Fruit fly (Drosophila melanogaster) whole organism, embryonic: ENCODE results near the gene CG11379.

Source experiments
- Abd-B ChIP-seq: fragments of 200-800 bp; sonication (Bioruptor generic); optimal IDR thresholded peaks from 2 replicates; lab custom pipeline; 2018; ENCODE audit warnings: missing biosample characterization, mild to moderate bottlenecking, missing genetic modification characterization, moderate library complexity
- Atf-2 ChIP-seq: fragments of 200-800 bp; sonication (Bioruptor generic); optimal IDR thresholded peaks from 2 replicates; lab custom pipeline; 2016; ENCODE audit warnings: missing biosample characterization, missing genetic modification characterization
- Atf3 ChIP-seq: fragments of 200-800 bp; sonication (Bioruptor generic); optimal IDR thresholded peaks from 3 replicates; lab custom pipeline; 2016; ENCODE audit warnings: missing biosample characterization, missing genetic modification characterization
- BtbVII ChIP-seq: fragments of 200-800 bp; sonication (Bioruptor generic); optimal IDR thresholded peaks from 3 replicates; lab custom pipeline; 2017; ENCODE audit warnings: missing biosample characterization, mild to moderate bottlenecking, missing genetic modification characterization
- CG10959 ChIP-seq: fragments of 200-800 bp; sonication (Bioruptor generic); IDR thresholded peaks from 2 replicates; pipeline ENCODE4 v1.3.6; 2022; ENCODE audit warnings: missing biosample characterization, missing genetic modification characterization
- CG11456 ChIP-seq: fragments of 200-800 bp; sonication (Bioruptor generic); IDR thresholded peaks from 3 replicates; pipeline ENCODE4 v1.3.6; 2022; ENCODE audit warnings: missing biosample characterization, missing genetic modification characterization
- CG12219 ChIP-seq: fragments of 200-800 bp; sonication (Bioruptor generic); optimal IDR thresholded peaks from 3 replicates; lab custom pipeline; 2018; ENCODE audit warnings: missing biosample characterization, mild to moderate bottlenecking, missing genetic modification characterization
- CG13296 ChIP-seq: fragments of 200-800 bp; sonication (Bioruptor generic); optimal IDR thresholded peaks from 3 replicates; lab custom pipeline; 2018; ENCODE audit warnings: missing biosample characterization, mild to moderate bottlenecking, missing genetic modification characterization
- CG15011 ChIP-seq: fragments of 200-800 bp; sonication (Bioruptor generic); optimal IDR thresholded peaks from 3 replicates; lab custom pipeline; 2018; ENCODE audit warnings: missing biosample characterization, mild to moderate bottlenecking, missing genetic modification characterization
- CG15073 ChIP-seq: fragments of 200-800 bp; sonication (Bioruptor generic); optimal IDR thresholded peaks from 2 replicates; lab custom pipeline; 2016; ENCODE audit warnings: missing biosample characterization, missing genetic modification characterization
- CG15479 ChIP-seq: fragments of 200-800 bp; sonication (Bioruptor generic); optimal IDR thresholded peaks from 3 replicates; lab custom pipeline; 2019; ENCODE audit warnings: missing biosample characterization, mild to moderate bottlenecking, missing genetic modification characterization, moderate library complexity
- CG16779 ChIP-seq: fragments of 200-800 bp; sonication (Bioruptor generic); IDR thresholded peaks from 2 replicates; pipeline ENCODE4 v1.3.6; 2022; ENCODE audit warnings: missing biosample characterization, missing genetic modification characterization
- CG16815 ChIP-seq: fragments of 200-800 bp; sonication (Bioruptor generic); optimal IDR thresholded peaks from 3 replicates; lab custom pipeline; 2017; ENCODE audit warnings: missing biosample characterization, mild to moderate bottlenecking, missing genetic modification characterization
- CG17568 ChIP-seq: fragments of 200-800 bp; sonication (Bioruptor generic); optimal IDR thresholded peaks from 2 replicates; lab custom pipeline; 2018; ENCODE audit warnings: missing biosample characterization, mild to moderate bottlenecking, missing genetic modification characterization, moderate library complexity
- CG2129 ChIP-seq: fragments of 200-800 bp; sonication (Bioruptor generic); IDR thresholded peaks from 2 replicates; pipeline ENCODE4 v1.3.6; 2022; ENCODE audit warnings: missing biosample characterization, missing genetic modification characterization; ENCODE audit not compliant: partially characterized antibody
- CG2712 ChIP-seq: fragments of 200-800 bp; optimal IDR thresholded peaks from 3 replicates; lab custom pipeline; 2019; ENCODE audit warnings: missing biosample characterization, mild to moderate bottlenecking, missing genetic modification characterization, moderate library complexity
- CG32532 ChIP-seq: fragments of 200-800 bp; sonication (Bioruptor generic); IDR thresholded peaks from 2 replicates; pipeline ENCODE4 v1.3.6; 2022; ENCODE audit warnings: missing biosample characterization, missing genetic modification characterization
- CG34224 ChIP-seq: fragments of 200-800 bp; sonication (Bioruptor generic); IDR thresholded peaks from 3 replicates; pipeline ENCODE4 v1.3.6; 2022; ENCODE audit warnings: missing biosample characterization, missing genetic modification characterization; ENCODE audit not compliant: partially characterized antibody
- CG34422 ChIP-seq: fragments of 200-800 bp; sonication (Bioruptor generic); IDR thresholded peaks from 3 replicates; pipeline ENCODE4 v1.3.6; 2022; ENCODE audit warnings: missing biosample characterization, missing genetic modification characterization
- CG43689 ChIP-seq: fragments of 200-800 bp; sonication (Bioruptor generic); IDR thresholded peaks from 2 replicates; pipeline ENCODE4 v1.3.6; 2022; ENCODE audit warnings: missing biosample characterization, missing genetic modification characterization
- CG5953 ChIP-seq: fragments of 200-800 bp; sonication (Bioruptor generic); IDR thresholded peaks from 2 replicates; pipeline ENCODE4 v1.3.6; 2022; ENCODE audit warnings: missing biosample characterization, missing genetic modification characterization
- CG6813 ChIP-seq: fragments of 200-800 bp; sonication (Bioruptor generic); optimal IDR thresholded peaks from 2 replicates; lab custom pipeline; 2017; ENCODE audit warnings: missing biosample characterization, missing genetic modification characterization, mild to moderate bottlenecking, moderate library complexity, missing genetic modification reagents
- CG7963 ChIP-seq: fragments of 200-800 bp; sonication (Bioruptor generic); IDR thresholded peaks from 3 replicates; pipeline ENCODE4 v1.3.6; 2022; ENCODE audit warnings: missing biosample characterization, missing genetic modification characterization; ENCODE audit not compliant: partially characterized antibody
- CG8281 ChIP-seq: fragments of 200-800 bp; sonication (Bioruptor generic); optimal IDR thresholded peaks from 2 replicates; lab custom pipeline; 2018; ENCODE audit warnings: missing biosample characterization, mild to moderate bottlenecking, missing genetic modification characterization, moderate library complexity
- CG9609 ChIP-seq: fragments of 200-800 bp; sonication (Bioruptor generic); optimal IDR thresholded peaks from 3 replicates; lab custom pipeline; 2016; ENCODE audit warnings: missing biosample characterization, missing genetic modification characterization
- Dad ChIP-seq: fragments of 200-800 bp; sonication (Bioruptor generic); optimal IDR thresholded peaks from 3 replicates; lab custom pipeline; 2016; ENCODE audit warnings: missing biosample characterization, missing genetic modification characterization
- Dfd ChIP-seq, 2 experiments: fragments of >200 bp; optimal IDR thresholded peaks; 2 replicates each; lab custom pipeline; 2017; ENCODE audit warnings: missing biosample characterization in 2 of 2, missing genetic modification characterization in 2 of 2
- Eip74EF ChIP-seq, 2 experiments: fragments of 200-800 bp in 1 of 2; fragments of >200 bp in 1 of 2; sonication (Bioruptor generic) in 1 of 2; optimal IDR thresholded peaks; 2 replicates each; lab custom pipeline; 2017 to 2019; ENCODE audit warnings: missing biosample characterization in 2 of 2, missing genetic modification characterization in 2 of 2, mild to moderate bottlenecking in 1 of 2, moderate library complexity in 1 of 2
- Elba2 ChIP-seq: fragments of 200-800 bp; sonication (Bioruptor generic); optimal IDR thresholded peaks from 3 replicates; lab custom pipeline; 2016; ENCODE audit warnings: missing biosample characterization, missing genetic modification characterization
- Fer2 ChIP-seq: fragments of 200-800 bp; sonication (Bioruptor generic); optimal IDR thresholded peaks from 2 replicates; lab custom pipeline; 2018; ENCODE audit warnings: missing biosample characterization, mild to moderate bottlenecking, missing genetic modification characterization, moderate library complexity
- H2.0 ChIP-seq: fragments of 200-800 bp; sonication (Bioruptor generic); IDR thresholded peaks from 2 replicates; pipeline ENCODE4 v1.3.6; 2022; ENCODE audit warnings: missing biosample characterization, missing genetic modification characterization
- Hmr ChIP-seq: fragments of 200-800 bp; sonication (Bioruptor generic); optimal IDR thresholded peaks from 3 replicates; lab custom pipeline; 2017; ENCODE audit warnings: mild to moderate bottlenecking, missing biosample characterization, missing genetic modification reagents, missing genetic modification characterization
- MTF-1 ChIP-seq: fragments of 200-800 bp; sonication (Bioruptor generic); optimal IDR thresholded peaks from 2 replicates; lab custom pipeline; 2018; ENCODE audit warnings: missing biosample characterization, mild to moderate bottlenecking, missing genetic modification characterization, borderline replicate concordance
- Meics ChIP-seq: fragments of 200-800 bp; sonication (Bioruptor generic); optimal IDR thresholded peaks from 2 replicates; lab custom pipeline; 2017; ENCODE audit warnings: missing biosample characterization, mild to moderate bottlenecking, missing genetic modification characterization
- Six4 ChIP-seq: fragments of 200-800 bp; sonication (Bioruptor generic); optimal IDR thresholded peaks from 2 replicates; lab custom pipeline; 2016; ENCODE audit warnings: missing biosample characterization, missing genetic modification characterization
- Sox102F ChIP-seq: fragments of 200-800 bp; sonication (Bioruptor generic); optimal IDR thresholded peaks from 2 replicates; lab custom pipeline; 2018; ENCODE audit warnings: missing biosample characterization, mild to moderate bottlenecking, missing genetic modification characterization, moderate library complexity
- Sry-β ChIP-seq: fragments of 200-800 bp; sonication (Bioruptor generic); optimal IDR thresholded peaks from 2 replicates; lab custom pipeline; 2018; ENCODE audit warnings: missing biosample characterization, mild to moderate bottlenecking, missing genetic modification characterization, moderate library complexity
- ato ChIP-seq: fragments of 200-800 bp; sonication (Bioruptor generic); IDR thresholded peaks from 2 replicates; pipeline ENCODE4 v1.3.6; 2022; ENCODE audit warnings: missing biosample characterization, missing genetic modification characterization; ENCODE audit not compliant: partially characterized antibody
- bsh ChIP-seq, 2 experiments: fragments of 200-800 bp; sonication (Bioruptor generic); optimal IDR thresholded peaks; 2 replicates each; lab custom pipeline; 2017 to 2018; ENCODE audit warnings: mild to moderate bottlenecking in 2 of 2, missing biosample characterization in 2 of 2, missing genetic modification characterization in 2 of 2, moderate library complexity in 1 of 2
- caup ChIP-seq: fragments of 200-800 bp; sonication (Bioruptor generic); optimal IDR thresholded peaks from 3 replicates; lab custom pipeline; 2017; ENCODE audit warnings: missing biosample characterization, mild to moderate bottlenecking, missing genetic modification characterization, moderate library complexity; ENCODE audit not compliant: severe bottlenecking
- cg ChIP-seq: fragments of 200-800 bp; sonication (Bioruptor generic); optimal IDR thresholded peaks from 3 replicates; lab custom pipeline; 2019; ENCODE audit warnings: missing biosample characterization, mild to moderate bottlenecking, missing genetic modification characterization, moderate library complexity
- croc ChIP-seq: fragments of 200-800 bp; sonication (Bioruptor generic); conservative IDR thresholded peaks from 3 replicates; pipeline ENCODE4 v1.3.6; 2022; ENCODE audit warnings: missing biosample characterization, missing genetic modification characterization
- cwo ChIP-seq: fragments of 200-800 bp; sonication (Bioruptor generic); optimal IDR thresholded peaks from 3 replicates; lab custom pipeline; 2017; ENCODE audit warnings: missing biosample characterization, missing genetic modification characterization, mild to moderate bottlenecking, moderate library complexity, missing genetic modification reagents
- gro ChIP-seq: fragments of 200-800 bp; sonication (Bioruptor generic); optimal IDR thresholded peaks from 2 replicates; lab custom pipeline; 2016; ENCODE audit warnings: missing biosample characterization, missing genetic modification characterization
- pnt ChIP-seq: fragments of 200-800 bp; sonication (Bioruptor generic); optimal IDR thresholded peaks from 3 replicates; lab custom pipeline; 2016; ENCODE audit warnings: missing biosample characterization, missing genetic modification characterization
- pros ChIP-seq: fragments of 200-800 bp; sonication (Bioruptor generic); optimal IDR thresholded peaks from 3 replicates; lab custom pipeline; 2019; ENCODE audit warnings: missing biosample characterization, mild to moderate bottlenecking, missing genetic modification characterization, moderate library complexity
- run ChIP-seq: fragments of 200-800 bp; sonication (Bioruptor generic); optimal IDR thresholded peaks from 3 replicates; lab custom pipeline; 2018; ENCODE audit warnings: missing biosample characterization, mild to moderate bottlenecking, missing genetic modification characterization
- trh ChIP-seq: fragments of 200-800 bp; sonication (Bioruptor generic); optimal IDR thresholded peaks from 2 replicates; lab custom pipeline; 2016; ENCODE audit warnings: missing biosample characterization, missing genetic modification characterization
- twi ChIP-seq: fragments of 200-800 bp; optimal IDR thresholded peaks from 2 replicates; lab custom pipeline; 2019; ENCODE audit warnings: missing biosample characterization, mild to moderate bottlenecking, missing genetic modification characterization, moderate library complexity
- zen2 ChIP-seq: fragments of 200-800 bp; sonication (Bioruptor generic); IDR thresholded peaks from 3 replicates; pipeline ENCODE4 v1.3.6; 2022; ENCODE audit warnings: missing biosample characterization, missing genetic modification characterization; ENCODE audit not compliant: partially characterized antibody

The CG11379 gene

dm6 chrX:1171018-1171417, 8.9 kb upstream of the CG11379 start (continued):
- peak in 1 of 2 experiments; percentile 31 for TF ChIP-seq Eip74EF (GFP tag; optimal IDR thresholded peaks at IDR 0.05; lab: Kevin White, UChicago)
- TF ChIP-seq croc (GFP tag; lab: Robert Waterston, UW) = no peak
- peak; percentile 12 for TF ChIP-seq Atf-2
- TF ChIP-seq cg = no peak
- peak; percentile 54 for TF ChIP-seq cwo
- peak; percentile 70 for TF ChIP-seq Hmr (GFP tag; lab: Kevin White, UChicago)
- TF ChIP-seq CG9609 (GFP tag; lab: Kevin White, UChicago) = no peak
- TF ChIP-seq bsh (GFP tag; optimal IDR thresholded peaks at IDR 0.05; lab: Kevin White, UChicago) = no peak
- peak; percentile 70 for TF ChIP-seq CG13296 (GFP tag; lab: Kevin White, UChicago)
- TF ChIP-seq CG43689 (GFP tag; lab: Robert Waterston, UW) = no peak
- no peak for TF ChIP-seq trh (GFP tag; lab: Kevin White, UChicago)
- peak; percentile 34 for TF ChIP-seq CG32532 (GFP tag; lab: Robert Waterston, UW)
- TF ChIP-seq CG5953 (GFP tag; lab: Robert Waterston, UW) = no peak
- TF ChIP-seq Elba2 (GFP tag; lab: Kevin White, UChicago) = no peak
- no peak for TF ChIP-seq Dfd (GFP tag; optimal IDR thresholded peaks at IDR 0.05; lab: Kevin White, UChicago)
- no peak for TF ChIP-seq CG10959
- TF ChIP-seq CG16779 (GFP tag; lab: Robert Waterston, UW) = no peak
- TF ChIP-seq Fer2 (tag; lab: Kevin White, UChicago) = no peak
- TF ChIP-seq CG34224 (GFP tag; lab: Robert Waterston, UW) = no peak
- TF ChIP-seq H2.0 (GFP tag; lab: Robert Waterston, UW) = peak; percentile 6; the same call in 1 of the 2 replicates
- TF ChIP-seq MTF-1 (GFP tag; lab: Kevin White, UChicago) = no peak
- TF ChIP-seq twi (tag; lab: Kevin White, UChicago) = no peak
- no peak for TF ChIP-seq Dad (GFP tag; lab: Kevin White, UChicago)
- TF ChIP-seq Meics (GFP tag; lab: Kevin White, UChicago) = peak; percentile 74
- no peak for TF ChIP-seq CG17568 (GFP tag; lab: Kevin White, UChicago)
- TF ChIP-seq caup (GFP tag; lab: Kevin White, UChicago) = peak; percentile 46
- no peak for TF ChIP-seq CG8281 (tag; lab: Kevin White, UChicago)
- no peak for TF ChIP-seq CG7963 (GFP tag; lab: Robert Waterston, UW)
- TF ChIP-seq CG12219 (GFP tag; lab: Kevin White, UChicago) = peak; percentile 11
- peak; percentile 4 for TF ChIP-seq CG16815 (GFP tag; lab: Kevin White, UChicago)
- TF ChIP-seq CG34422 (GFP tag; lab: Robert Waterston, UW) = no peak
- no peak for TF ChIP-seq CG15073 (GFP tag; lab: Kevin White, UChicago)
- TF ChIP-seq ato (GFP tag; lab: Robert Waterston, UW) = no peak
- peak; percentile 45 for TF ChIP-seq CG2712 (tag; lab: Kevin White, UChicago)
- no peak for TF ChIP-seq CG15479 (GFP tag; lab: Kevin White, UChicago)
- peak; percentile 61 for TF ChIP-seq BtbVII (GFP tag; lab: Kevin White, UChicago)
- TF ChIP-seq CG11456 = no peak
- TF ChIP-seq CG6813 (GFP tag; lab: Kevin White, UChicago) = no peak
- TF ChIP-seq run = no peak
- TF ChIP-seq CG15011 (GFP tag; lab: Kevin White, UChicago) = peak; percentile 37
- TF ChIP-seq Sry-β (GFP tag; lab: Kevin White, UChicago) = no peak
- TF ChIP-seq CG2129 (GFP tag; lab: Robert Waterston, UW) = no peak
- no peak for TF ChIP-seq Atf3 (GFP tag; lab: Kevin White, UChicago)
- TF ChIP-seq zen2 (GFP tag; lab: Robert Waterston, UW) = no peak
- TF ChIP-seq Six4 = no peak
- no peak for TF ChIP-seq pros (GFP tag; lab: Kevin White, UChicago)
- no peak for TF ChIP-seq gro
- TF ChIP-seq Sox102F (GFP tag; lab: Kevin White, UChicago) = peak; percentile 33
- no peak for TF ChIP-seq Abd-B
- TF ChIP-seq pnt (GFP tag; lab: Kevin White, UChicago) = no peak
